Worm (Caenorhabditis elegans) whole organism, L1 larva: ENCODE measurements around the gene jmjd-1.2.
A peak's percentile ranks its signal among the peaks of the same experiment; 100 is the strongest.

Experiments
- C34B4.2 ChIP-seq: sonication (generic microtip); optimal IDR thresholded peaks from 2 replicates; lab custom pipeline; 2017; ENCODE audit warnings: mild to moderate bottlenecking, missing genetic modification characterization, missing compliant biosample characterization
- blmp-1 ChIP-seq: fragments of 150-350 bp; optimal IDR thresholded peaks from 2 replicates; lab custom pipeline; 2014; ENCODE audit warnings: missing biosample characterization, missing genetic modification characterization
- ceh-88 ChIP-seq: fragments of 200-800 bp; sonication (Bioruptor generic); IDR thresholded peaks from 2 replicates; pipeline ENCODE4 v1.3.6; 2022; ENCODE audit warnings: missing genetic modification characterization, missing compliant biosample characterization
- grh-1 ChIP-seq: fragments of 200-800 bp; sonication (Bioruptor generic); IDR thresholded peaks from 2 replicates; pipeline ENCODE4 v1.3.6; 2022; ENCODE audit warnings: missing genetic modification reagents, missing genetic modification characterization, missing compliant biosample characterization
- hlh-4 ChIP-seq: sonication (generic microtip); optimal IDR thresholded peaks from 2 replicates; lab custom pipeline; 2016; ENCODE audit warnings: mild to moderate bottlenecking, missing genetic modification characterization, missing compliant biosample characterization
- nhr-47 ChIP-seq: sonication (generic microtip); optimal IDR thresholded peaks from 2 replicates; lab custom pipeline; 2016; ENCODE audit warnings: mild to moderate bottlenecking, missing genetic modification characterization, moderate library complexity, missing compliant biosample characterization
- nhr-84 ChIP-seq: sonication (generic microtip); optimal IDR thresholded peaks from 2 replicates; lab custom pipeline; 2017; ENCODE audit warnings: missing biosample characterization, missing genetic modification characterization
- rnt-1 ChIP-seq: sonication (generic microtip); optimal IDR thresholded peaks from 2 replicates; lab custom pipeline; 2016; ENCODE audit warnings: mild to moderate bottlenecking, missing genetic modification characterization, moderate library complexity, missing compliant biosample characterization
- skn-1 ChIP-seq: fragments of 150-350 bp; optimal IDR thresholded peaks from 2 replicates; lab custom pipeline; 2014; ENCODE audit warnings: missing biosample characterization, missing genetic modification characterization
- sptf-1 ChIP-seq: fragments of 150-350 bp; optimal IDR thresholded peaks from 2 replicates; lab custom pipeline; 2014; ENCODE audit warnings: missing biosample characterization, missing genetic modification characterization
- tbx-2 ChIP-seq: sonication (generic microtip); optimal IDR thresholded peaks from 2 replicates; lab custom pipeline; 2016; ENCODE audit warnings: missing genetic modification characterization, missing compliant biosample characterization
- zag-1 ChIP-seq: fragments of 150-350 bp; optimal IDR thresholded peaks from 2 replicates; lab custom pipeline; 2014; ENCODE audit warnings: missing biosample characterization, missing genetic modification characterization
- zip-4 ChIP-seq: fragments of 200-800 bp; sonication (Bioruptor generic); optimal IDR thresholded peaks from 2 replicates; lab custom pipeline; 2018; ENCODE audit warnings: mild to moderate bottlenecking, missing genetic modification characterization, moderate library complexity, missing compliant biosample characterization

ce11 chrIV:4688221-4688620 lies 27.4 kb downstream of the jmjd-1.2 start, which contains the start of gene bus-4:
- TF ChIP-seq sptf-1 (tag; lab: Kevin White, UChicago), result no peak
- TF ChIP-seq tbx-2 (tag; lab: Kevin White, UChicago), result no peak
- no peak for TF ChIP-seq skn-1 (tag; lab: Kevin White, UChicago)
- no peak for TF ChIP-seq zag-1 (tag; lab: Kevin White, UChicago)
- no peak for TF ChIP-seq rnt-1
- no peak for TF ChIP-seq nhr-47 (tag; lab: Kevin White, UChicago)
- no peak for TF ChIP-seq hlh-4 (tag; lab: Kevin White, UChicago)
- peak; percentile 92 for TF ChIP-seq blmp-1 (tag; lab: Kevin White, UChicago)
- no peak for TF ChIP-seq ceh-88 (GFP tag; lab: Robert Waterston, UW)
- TF ChIP-seq zip-4 (GFP tag; lab: Kevin White, UChicago), result no peak
- no peak for TF ChIP-seq nhr-84 (tag; lab: Kevin White, UChicago)
- no peak for TF ChIP-seq grh-1 (GFP tag; lab: Robert Waterston, UW)
- no peak for TF ChIP-seq C34B4.2 (tag; lab: Kevin White, UChicago)
